Worm (Caenorhabditis elegans) whole organism, early embryonic: Measurements from ENCODE around the gene ced-5.

Experiments
- F13C5.2 ChIP-seq: sonication (generic microtip); optimal IDR thresholded peaks from 2 replicates; lab custom pipeline; 2017; ENCODE audit warnings: mild to moderate bottlenecking, missing genetic modification characterization, inconsistent platforms, missing compliant biosample characterization
- ama-1 ChIP-seq: fragments of 150-350 bp; optimal IDR thresholded peaks from 2 replicates; lab custom pipeline; 2014
- ets-7 ChIP-seq: sonication (generic microtip); optimal IDR thresholded peaks from 2 replicates; lab custom pipeline; 2016; ENCODE audit warnings: missing genotype, missing genetic modification characterization, missing compliant biosample characterization
- flt-1 ChIP-seq: fragments of 200-800 bp; sonication (Bioruptor generic); IDR thresholded peaks from 2 replicates; pipeline ENCODE4 v1.3.6; 2022; ENCODE audit warnings: missing genetic modification characterization, missing compliant biosample characterization
- hmg-4 ChIP-seq: fragments of 200-800 bp; sonication (Bioruptor generic); optimal IDR thresholded peaks from 2 replicates; lab custom pipeline; 2018; ENCODE audit warnings: mild to moderate bottlenecking, missing genetic modification characterization, missing compliant biosample characterization

ce11 chrIV:10468662-10469061 lies 15.2 kb upstream of the ced-5 start:
- TF ChIP-seq ets-7 (tag; lab: Kevin White, UChicago) (no peak), hmg-4 (GFP tag; lab: Kevin White, UChicago) (no peak), flt-1 (no peak), ama-1 (lab: Kevin White, UChicago) (no peak), F13C5.2 (no peak)
